Worm (Caenorhabditis elegans): ENCODE results near the gene chd-3.

- TF ChIP-seq flt-1 (GFP tag; IDR thresholded peaks at IDR 0.05): no peak
- TF ChIP-seq ztf-29 (GFP tag; IDR thresholded peaks at IDR 0.05): no peak
- no peak for TF ChIP-seq ref-1 (GFP tag; conservative IDR thresholded peaks at IDR 0.05)
- no peak for TF ChIP-seq klf-2 (GFP tag; conservative IDR thresholded peaks at IDR 0.05)
- no peak for TF ChIP-seq tab-1 (GFP tag; IDR thresholded peaks at IDR 0.05)
Observed at ce11 chrX:12846043-12846442, 6.4 kb downstream of the chd-3 start, which contains the start of gene C52G5.3.

Measured in whole organism, midembryonic.